Fruit fly (Drosophila melanogaster): Measurements from ENCODE around the gene CG43965.

The CG43965 gene

dm6 chr3L:8772998-8773684, 47.6 kb upstream of the CG43965 start (continued):
- TF ChIP-seq CG18011 (GFP tag; optimal IDR thresholded peaks at IDR 0.05): peak; percentile 2
- TF ChIP-seq cwo (GFP tag; optimal IDR thresholded peaks at IDR 0.05): no peak
- TF ChIP-seq CG17912 (GFP tag; optimal IDR thresholded peaks at IDR 0.05): no peak
- TF ChIP-seq CG4730 (GFP tag; IDR thresholded peaks at IDR 0.05): peak; percentile 48; the same call in 1 of the 2 replicates
- no peak for TF ChIP-seq Elba2 (GFP tag; optimal IDR thresholded peaks at IDR 0.05)
- peak; percentile 52 for TF ChIP-seq CG9437 (GFP tag; optimal IDR thresholded peaks at IDR 0.05)
- no peak for TF ChIP-seq zen2 (GFP tag; IDR thresholded peaks at IDR 0.05; ENCODE audit: partially characterized antibody)
- peak; percentile 68 for TF ChIP-seq lmd (GFP tag; IDR thresholded peaks at IDR 0.05)
- TF ChIP-seq h (optimal IDR thresholded peaks at IDR 0.05): no peak
- no peak for TF ChIP-seq Usf (GFP tag; optimal IDR thresholded peaks at IDR 0.05)
- TF ChIP-seq peb (GFP tag; IDR thresholded peaks at IDR 0.05): no peak; the same call in 1 of the 2 replicates
- TF ChIP-seq CG13123 (GFP tag; optimal IDR thresholded peaks at IDR 0.05): peak; percentile 36
- TF ChIP-seq CG17829 (tag; optimal IDR thresholded peaks at IDR 0.05): peak; percentile 81
- peak in 1 of 3 experiments; percentile 87 for TF ChIP-seq lola (GFP tag; optimal IDR thresholded peaks at IDR 0.05)
- TF ChIP-seq hkb (optimal IDR thresholded peaks at IDR 0.05): no peak
- peak; percentile 70 for TF ChIP-seq hkb (GFP tag; IDR thresholded peaks at IDR 0.05)
- TF ChIP-seq Hr3 (GFP tag; optimal IDR thresholded peaks at IDR 0.05): peak; percentile 40
- no peak for TF ChIP-seq Adf1 (GFP tag; IDR thresholded peaks at IDR 0.05)
- no peak for TF ChIP-seq mirr (GFP tag; optimal IDR thresholded peaks at IDR 0.05)
- no peak for TF ChIP-seq ato (GFP tag; IDR thresholded peaks at IDR 0.05; ENCODE audit: partially characterized antibody)
- TF ChIP-seq CG10366 (GFP tag; IDR thresholded peaks at IDR 0.05): peak; percentile 56; the same call in 1 of the 2 replicates
- no peak for TF ChIP-seq cad (GFP tag; optimal IDR thresholded peaks at IDR 0.05)
- TF ChIP-seq CG6175 (GFP tag; IDR thresholded peaks at IDR 0.05): no peak
- peak; percentile 58 for TF ChIP-seq ATbp (GFP tag; optimal IDR thresholded peaks at IDR 0.05)
- TF ChIP-seq Mrtf (GFP tag; IDR thresholded peaks at IDR 0.05): peak; percentile 53; the same call in 2 of the 3 replicates
- peak; percentile 55 for TF ChIP-seq Fer3 (tag; optimal IDR thresholded peaks at IDR 0.05)
- no peak for TF ChIP-seq CG6765 (GFP tag; optimal IDR thresholded peaks at IDR 0.05)
- TF ChIP-seq CG2120 (GFP tag; optimal IDR thresholded peaks at IDR 0.05): no peak
- TF ChIP-seq nom (GFP tag; optimal IDR thresholded peaks at IDR 0.05): peak; percentile 39
- TF ChIP-seq CG1647 (GFP tag; optimal IDR thresholded peaks at IDR 0.05): no peak
- TF ChIP-seq sens-2 (GFP tag; IDR thresholded peaks at IDR 0.05): peak; percentile 34; the same call in 1 of the 2 replicates
- TF ChIP-seq gem (tag; optimal IDR thresholded peaks at IDR 0.05): peak; percentile 86
- TF ChIP-seq Ets97D (GFP tag; optimal IDR thresholded peaks at IDR 0.05): no peak
- TF ChIP-seq dmrt11E (tag; optimal IDR thresholded peaks at IDR 0.05): peak; percentile 84
- TF ChIP-seq Hr78 (GFP tag; optimal IDR thresholded peaks at IDR 0.05): peak in 1 of 2 experiments; percentile 73
- TF ChIP-seq Atf6 (GFP tag; IDR thresholded peaks at IDR 0.05): peak; percentile 60; the same call in 1 of the 2 replicates
- peak; percentile 64 for TF ChIP-seq CG4707 (GFP tag; optimal IDR thresholded peaks at IDR 0.05)
- peak; percentile 56 for TF ChIP-seq E2f1 (GFP tag; IDR thresholded peaks at IDR 0.05)
- TF ChIP-seq CG17612 (GFP tag; IDR thresholded peaks at IDR 0.05): no peak; the same call in 1 of the 2 replicates
- no peak for TF ChIP-seq ac (GFP tag; optimal IDR thresholded peaks at IDR 0.05)
- no peak for TF ChIP-seq wdn (GFP tag; IDR thresholded peaks at IDR 0.05)
- TF ChIP-seq CG17361 (GFP tag; IDR thresholded peaks at IDR 0.05): peak; percentile 86
- TF ChIP-seq gcm2 (GFP tag; optimal IDR thresholded peaks at IDR 0.05): no peak
- TF ChIP-seq CG6791 (GFP tag; IDR thresholded peaks at IDR 0.05; ENCODE audit: partially characterized antibody): no peak
- TF ChIP-seq CG2678 (tag; optimal IDR thresholded peaks at IDR 0.05): peak; percentile 86
- TF ChIP-seq Lim3 (GFP tag; IDR thresholded peaks at IDR 0.05): no peak
- TF ChIP-seq CG1024 (GFP tag; IDR thresholded peaks at IDR 0.05): no peak
- TF ChIP-seq gce (GFP tag; IDR thresholded peaks at IDR 0.05): 0 out of 3 replicates have a peak, but pooled peaks have one; percentile 33
- no peak for TF ChIP-seq CG11247 (GFP tag; IDR thresholded peaks at IDR 0.05)
- TF ChIP-seq fd96Cb (tag; optimal IDR thresholded peaks at IDR 0.05): peak; percentile 80
